ENCODE assay signal across 1 fruit fly cellular context in the genomic region with DNA sequence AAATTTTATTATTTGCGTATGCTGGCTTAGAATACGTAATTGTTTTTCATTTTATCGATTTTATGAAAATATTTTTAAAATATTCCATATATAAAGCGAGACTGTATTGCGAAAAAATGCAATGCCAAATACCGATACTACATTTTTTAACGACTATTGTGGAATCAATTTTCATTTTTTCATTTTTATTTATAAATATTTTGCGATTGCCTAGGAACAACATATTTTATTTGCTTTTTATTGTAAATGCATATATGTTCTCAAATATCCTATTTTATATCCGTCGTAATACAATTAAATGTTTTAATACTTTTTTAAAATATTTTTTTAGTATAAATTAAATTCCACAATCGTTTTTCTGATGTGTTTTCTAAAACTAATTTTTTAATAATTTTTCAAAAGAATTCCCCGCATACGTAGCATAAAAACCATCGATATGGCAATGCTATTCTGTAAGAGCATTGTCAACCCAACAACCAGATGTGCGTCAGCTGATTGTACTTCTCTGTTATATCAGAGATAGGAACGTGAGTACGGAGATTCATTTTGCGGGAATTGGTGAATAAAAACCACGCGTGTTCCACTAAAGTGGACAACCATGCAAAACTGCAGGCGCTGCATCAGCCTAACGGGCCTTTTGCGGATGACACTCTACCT.
A peak's percentile ranks its signal among the peaks of the same experiment; 100 is the strongest.
TF ChIP-seq lines count a peak whose summit lies in the region.

A gene (plus strand): TSS at position 489 of the 657 bp plus-strand sequence.

TF ChIP-seq in whole organism, embryonic, 481 proteins besides CTCF, POLR2A, EP300 and RAD21 (continued from another document and continues in another):
- no peak for TF ChIP-seq Eip74EF (GFP tag; optimal IDR thresholded peaks at IDR 0.05; lab: Kevin White, UChicago)
- no peak for TF ChIP-seq pnt (GFP tag; optimal IDR thresholded peaks at IDR 0.05; lab: Kevin White, UChicago)
- TF ChIP-seq Vsx1 (GFP tag; optimal IDR thresholded peaks at IDR 0.05; lab: Kevin White, UChicago) = no peak
- peak; percentile 8 for TF ChIP-seq ind (GFP tag; optimal IDR thresholded peaks at IDR 0.05; lab: Kevin White, UChicago)
- TF ChIP-seq CG2116 (GFP tag; optimal IDR thresholded peaks at IDR 0.05; lab: Kevin White, UChicago) = peak; percentile 15
- TF ChIP-seq zen2 (GFP tag; IDR thresholded peaks at IDR 0.05; lab: Robert Waterston, UW; ENCODE audit: partially characterized antibody) = no peak; the same call in 2 of the 3 replicates
- TF ChIP-seq CG31441 (GFP tag; IDR thresholded peaks at IDR 0.05; lab: Robert Waterston, UW) = peak; percentile 62; the same call in 1 of the 2 replicates
- TF ChIP-seq wek (GFP tag; optimal IDR thresholded peaks at IDR 0.05; lab: Kevin White, UChicago) = peak; percentile 93
- TF ChIP-seq CG34422 (GFP tag; IDR thresholded peaks at IDR 0.05; lab: Robert Waterston, UW) = peak; percentile 52; the same call in 1 of the 3 replicates
- TF ChIP-seq slbo (GFP tag; IDR thresholded peaks at IDR 0.05; lab: Robert Waterston, UW) = peak; percentile 62; the same call in 1 of the 2 replicates
- TF ChIP-seq zfh2 (GFP tag; optimal IDR thresholded peaks at IDR 0.05; lab: Kevin White, UChicago) = peak; percentile 10
- peak; percentile 26 for TF ChIP-seq CG12659 (GFP tag; optimal IDR thresholded peaks at IDR 0.05; lab: Kevin White, UChicago)
- TF ChIP-seq cg (GFP tag; optimal IDR thresholded peaks at IDR 0.05; lab: Kevin White, UChicago) = no peak
- no peak for TF ChIP-seq CG10147 (GFP tag; optimal IDR thresholded peaks at IDR 0.05; lab: Kevin White, UChicago)
- peak; percentile 64 for TF ChIP-seq twi (tag; optimal IDR thresholded peaks at IDR 0.05; lab: Kevin White, UChicago)
- peak; percentile 22 for TF ChIP-seq CG16815 (GFP tag; optimal IDR thresholded peaks at IDR 0.05; lab: Kevin White, UChicago)
- TF ChIP-seq Mrtf (GFP tag; IDR thresholded peaks at IDR 0.05; lab: Robert Waterston, UW) = no peak
- peak; percentile 33 for TF ChIP-seq Abd-B (GFP tag; optimal IDR thresholded peaks at IDR 0.05; lab: Kevin White, UChicago)
- TF ChIP-seq Ravus (GFP tag; IDR thresholded peaks at IDR 0.05; lab: Robert Waterston, UW) = no peak
- TF ChIP-seq jigr1 (GFP tag; IDR thresholded peaks at IDR 0.05; lab: Robert Waterston, UW) = no peak
- TF ChIP-seq CG12219 (GFP tag; optimal IDR thresholded peaks at IDR 0.05; lab: Kevin White, UChicago) = no peak
- 0 out of 2 replicates have a peak, but pooled peaks have one; percentile 28 for TF ChIP-seq CG6689 (GFP tag; IDR thresholded peaks at IDR 0.05; lab: Robert Waterston, UW)
- peak; percentile 5 for TF ChIP-seq CG4424 (GFP tag; optimal IDR thresholded peaks at IDR 0.05; lab: Kevin White, UChicago)
- no peak for TF ChIP-seq CG7372 (GFP tag; IDR thresholded peaks at IDR 0.05; lab: Robert Waterston, UW)
- TF ChIP-seq ttk (GFP tag; IDR thresholded peaks at IDR 0.05; lab: Robert Waterston, UW) = no peak
- TF ChIP-seq schlank (tag; optimal IDR thresholded peaks at IDR 0.05; lab: Kevin White, UChicago) = no peak
- TF ChIP-seq org-1 (GFP tag; optimal IDR thresholded peaks at IDR 0.05; lab: Kevin White, UChicago) = no peak
- no peak for TF ChIP-seq Hr39 (optimal IDR thresholded peaks at IDR 0.05; lab: Kevin White, UChicago)
- TF ChIP-seq CG1792 (GFP tag; optimal IDR thresholded peaks at IDR 0.05; lab: Kevin White, UChicago) = no peak
- TF ChIP-seq Adf1 (GFP tag; IDR thresholded peaks at IDR 0.05; lab: Robert Waterston, UW) = no peak
- TF ChIP-seq CG9817 (tag; optimal IDR thresholded peaks at IDR 0.05; lab: Kevin White, UChicago) = peak; percentile 36
- TF ChIP-seq CG13424 (tag; optimal IDR thresholded peaks at IDR 0.05; lab: Kevin White, UChicago) = peak; percentile 59
- no peak for TF ChIP-seq CG12071 (GFP tag; optimal IDR thresholded peaks at IDR 0.05; lab: Kevin White, UChicago)
- TF ChIP-seq YL-1 (GFP tag; optimal IDR thresholded peaks at IDR 0.05; lab: Kevin White, UChicago) = peak; percentile 47
- no peak for TF ChIP-seq TFAM (GFP tag; optimal IDR thresholded peaks at IDR 0.05; lab: Kevin White, UChicago)
- TF ChIP-seq Deaf1 (tag; optimal IDR thresholded peaks at IDR 0.05; lab: Kevin White, UChicago) = no peak
- TF ChIP-seq CG2889 (GFP tag; IDR thresholded peaks at IDR 0.05; lab: Robert Waterston, UW) = no peak
- peak; percentile 60 for TF ChIP-seq nmo (GFP tag; optimal IDR thresholded peaks at IDR 0.05; lab: Kevin White, UChicago)
- no peak for TF ChIP-seq dan (GFP tag; IDR thresholded peaks at IDR 0.05; lab: Robert Waterston, UW)
- peak; percentile 61 for TF ChIP-seq Fer3 (tag; optimal IDR thresholded peaks at IDR 0.05; lab: Kevin White, UChicago)
- TF ChIP-seq Dek (tag; optimal IDR thresholded peaks at IDR 0.05; lab: Kevin White, UChicago) = peak; percentile 2
- no peak for TF ChIP-seq MTF-1 (GFP tag; optimal IDR thresholded peaks at IDR 0.05; lab: Kevin White, UChicago; ENCODE audit: borderline replicate concordance)
- TF ChIP-seq B-H1 (GFP tag; IDR thresholded peaks at IDR 0.05; lab: Robert Waterston, UW) = 0 out of 3 replicates have a peak, but pooled peaks have one; percentile 19
- TF ChIP-seq CG33213 (GFP tag; optimal IDR thresholded peaks at IDR 0.05; lab: Kevin White, UChicago) = no peak
- no peak for TF ChIP-seq ems (GFP tag; optimal IDR thresholded peaks at IDR 0.05; lab: Kevin White, UChicago)
- no peak for TF ChIP-seq ase (GFP tag; IDR thresholded peaks at IDR 0.05; lab: Robert Waterston, UW)
- 0 out of 2 replicates have a peak, but pooled peaks have one; percentile 27 for TF ChIP-seq CG10366 (GFP tag; IDR thresholded peaks at IDR 0.05; lab: Robert Waterston, UW)
- no peak for TF ChIP-seq CG6791 (GFP tag; IDR thresholded peaks at IDR 0.05; lab: Robert Waterston, UW; ENCODE audit: partially characterized antibody)
- TF ChIP-seq so (GFP tag; IDR thresholded peaks at IDR 0.05; lab: Robert Waterston, UW) = no peak
- peak; percentile 48 for TF ChIP-seq CG10979 (tag; optimal IDR thresholded peaks at IDR 0.05; lab: Kevin White, UChicago)
- TF ChIP-seq B-H2 (GFP tag; optimal IDR thresholded peaks at IDR 0.05; lab: Kevin White, UChicago) = peak; percentile 43
- TF ChIP-seq CG3163 (GFP tag; optimal IDR thresholded peaks at IDR 0.05; lab: Kevin White, UChicago) = no peak
- TF ChIP-seq CG32532 (GFP tag; IDR thresholded peaks at IDR 0.05; lab: Robert Waterston, UW) = peak; percentile 28; the same call in 1 of the 2 replicates
- no peak for TF ChIP-seq pita (GFP tag; optimal IDR thresholded peaks at IDR 0.05; lab: Kevin White, UChicago)
- TF ChIP-seq CG13624 (GFP tag; optimal IDR thresholded peaks at IDR 0.05; lab: Kevin White, UChicago) = no peak
- peak; percentile 55 for TF ChIP-seq sug (tag; optimal IDR thresholded peaks at IDR 0.05; lab: Kevin White, UChicago)
- TF ChIP-seq CG11456 (GFP tag; IDR thresholded peaks at IDR 0.05; lab: Robert Waterston, UW) = no peak
- peak; percentile 61 for TF ChIP-seq MESR4 (GFP tag; optimal IDR thresholded peaks at IDR 0.05; lab: Kevin White, UChicago)
- peak; percentile 8 for TF ChIP-seq psq (GFP tag; optimal IDR thresholded peaks at IDR 0.05; lab: Kevin White, UChicago)
- peak; percentile 38; the same call in 2 of the 3 replicates for TF ChIP-seq CG34224 (GFP tag; IDR thresholded peaks at IDR 0.05; lab: Robert Waterston, UW; ENCODE audit: partially characterized antibody)
- no peak for TF ChIP-seq CG9876 (GFP tag; optimal IDR thresholded peaks at IDR 0.05; lab: Kevin White, UChicago)
- TF ChIP-seq Hsf (GFP tag; optimal IDR thresholded peaks at IDR 0.05; lab: Kevin White, UChicago) = no peak
- peak; percentile 71 for TF ChIP-seq CG15269 (tag; optimal IDR thresholded peaks at IDR 0.05; lab: Kevin White, UChicago)
- no peak for TF ChIP-seq CG12299 (tag; optimal IDR thresholded peaks at IDR 0.05; lab: Kevin White, UChicago)
- TF ChIP-seq Doc3 (GFP tag; IDR thresholded peaks at IDR 0.05; lab: Robert Waterston, UW; ENCODE audit: partially characterized antibody) = peak; percentile 25; the same call in 1 of the 3 replicates
- TF ChIP-seq Med (GFP tag; lab: Kevin White, UChicago) = peak; percentile 65
- TF ChIP-seq Dref (GFP tag; IDR thresholded peaks at IDR 0.05; lab: Robert Waterston, UW) = peak; percentile 42; the same call in 1 of the 2 replicates
- no peak for TF ChIP-seq Atf3 (GFP tag; optimal IDR thresholded peaks at IDR 0.05; lab: Kevin White, UChicago)
- TF ChIP-seq CG9215 (GFP tag; IDR thresholded peaks at IDR 0.05; lab: Robert Waterston, UW) = peak; percentile 83
- TF ChIP-seq z (GFP tag; IDR thresholded peaks at IDR 0.05; lab: Robert Waterston, UW) = no peak
- no peak for TF ChIP-seq CG1832 (GFP tag; optimal IDR thresholded peaks at IDR 0.05; lab: Kevin White, UChicago)
- TF ChIP-seq BtbVII (GFP tag; optimal IDR thresholded peaks at IDR 0.05; lab: Kevin White, UChicago) = no peak
- peak; percentile 41; the same call in 1 of the 3 replicates for TF ChIP-seq dysf (GFP tag; IDR thresholded peaks at IDR 0.05; lab: Robert Waterston, UW)
- TF ChIP-seq Drgx (GFP tag; IDR thresholded peaks at IDR 0.05; lab: Robert Waterston, UW) = no peak
- peak; percentile 58 for TF ChIP-seq CG9727 (GFP tag; optimal IDR thresholded peaks at IDR 0.05; lab: Kevin White, UChicago)
- peak; percentile 7 for TF ChIP-seq CG3281 (GFP tag; optimal IDR thresholded peaks at IDR 0.05; lab: Kevin White, UChicago)
- TF ChIP-seq fd102C (GFP tag; optimal IDR thresholded peaks at IDR 0.05; lab: Kevin White, UChicago) = no peak
- TF ChIP-seq dmrt11E (tag; optimal IDR thresholded peaks at IDR 0.05; lab: Kevin White, UChicago) = peak; percentile 45
- peak; percentile 59 for TF ChIP-seq Ssrp (tag; optimal IDR thresholded peaks at IDR 0.05; lab: Kevin White, UChicago)
- TF ChIP-seq Sox100B (GFP tag; optimal IDR thresholded peaks at IDR 0.05; lab: Kevin White, UChicago) = peak; percentile 52
- TF ChIP-seq aop (GFP tag; IDR thresholded peaks at IDR 0.05; lab: Robert Waterston, UW) = no peak
- peak; percentile 47 for TF ChIP-seq Meics (GFP tag; optimal IDR thresholded peaks at IDR 0.05; lab: Kevin White, UChicago)
- no peak for TF ChIP-seq CG1602 (GFP tag; optimal IDR thresholded peaks at IDR 0.05; lab: Kevin White, UChicago)
- TF ChIP-seq yki (optimal IDR thresholded peaks at IDR 0.05; lab: Kevin White, UChicago) = no peak
- peak; percentile 56 for TF ChIP-seq CG7839 (tag; optimal IDR thresholded peaks at IDR 0.05; lab: Kevin White, UChicago)
- TF ChIP-seq dpn (GFP tag; optimal IDR thresholded peaks at IDR 0.05; lab: Kevin White, UChicago) = peak in 1 of 2 experiments; percentile 13
- TF ChIP-seq CG10267 (tag; optimal IDR thresholded peaks at IDR 0.05; lab: Kevin White, UChicago) = peak; percentile 33
- peak; percentile 17 for TF ChIP-seq CG10209 (GFP tag; optimal IDR thresholded peaks at IDR 0.05; lab: Kevin White, UChicago)
- TF ChIP-seq bbx (GFP tag; IDR thresholded peaks at IDR 0.05; lab: Robert Waterston, UW; ENCODE audit: partially characterized antibody) = peak; percentile 63
- no peak for TF ChIP-seq peb (GFP tag; IDR thresholded peaks at IDR 0.05; lab: Robert Waterston, UW)
- peak; percentile 44 for TF ChIP-seq CG14710 (tag; optimal IDR thresholded peaks at IDR 0.05; lab: Kevin White, UChicago)
- TF ChIP-seq lola (GFP tag; optimal IDR thresholded peaks at IDR 0.05; lab: Kevin White, UChicago) = peak in 1 of 3 experiments; percentile 55
- no peak for TF ChIP-seq CG11398 (GFP tag; optimal IDR thresholded peaks at IDR 0.05; lab: Kevin White, UChicago)
- TF ChIP-seq CG15073 (GFP tag; optimal IDR thresholded peaks at IDR 0.05; lab: Kevin White, UChicago) = no peak
- peak in 1 of 2 experiments; percentile 98 for TF ChIP-seq Pdp1 (GFP tag; optimal IDR thresholded peaks at IDR 0.05; lab: Kevin White, UChicago)
- TF ChIP-seq sens (GFP tag; lab: Kevin White, UChicago) = peak; percentile 12
- TF ChIP-seq CG7357 (GFP tag; IDR thresholded peaks at IDR 0.05; lab: Robert Waterston, UW) = 0 out of 3 replicates have a peak, but pooled peaks have one; percentile 40
- no peak for TF ChIP-seq ATbp (GFP tag; optimal IDR thresholded peaks at IDR 0.05; lab: Kevin White, UChicago)
- no peak for TF ChIP-seq CG6254 (GFP tag; optimal IDR thresholded peaks at IDR 0.05; lab: Kevin White, UChicago)
- peak in 1 of 2 experiments; percentile 32 for TF ChIP-seq bsh (GFP tag; optimal IDR thresholded peaks at IDR 0.05; lab: Kevin White, UChicago)
- TF ChIP-seq HLH54F (GFP tag; optimal IDR thresholded peaks at IDR 0.05; lab: Kevin White, UChicago) = no peak
- TF ChIP-seq Antp (GFP tag; optimal IDR thresholded peaks at IDR 0.05; lab: Kevin White, UChicago) = no peak
- TF ChIP-seq CG18619 (GFP tag; optimal IDR thresholded peaks at IDR 0.05; lab: Kevin White, UChicago) = no peak
- peak; percentile 8 for TF ChIP-seq Nf-YB (GFP tag; optimal IDR thresholded peaks at IDR 0.05; lab: Kevin White, UChicago)
- peak; percentile 60 for TF ChIP-seq CG2712 (tag; optimal IDR thresholded peaks at IDR 0.05; lab: Kevin White, UChicago)
- TF ChIP-seq seq (GFP tag; IDR thresholded peaks at IDR 0.05; lab: Robert Waterston, UW) = no peak
- TF ChIP-seq CG12391 (tag; optimal IDR thresholded peaks at IDR 0.05; lab: Kevin White, UChicago) = peak; percentile 58
- TF ChIP-seq CG9932 (GFP tag; IDR thresholded peaks at IDR 0.05; lab: Robert Waterston, UW) = peak; percentile 64
- no peak for TF ChIP-seq Neu2 (GFP tag; optimal IDR thresholded peaks at IDR 0.05; lab: Kevin White, UChicago; ENCODE audit: borderline replicate concordance)
- no peak for TF ChIP-seq Sox102F (GFP tag; optimal IDR thresholded peaks at IDR 0.05; lab: Kevin White, UChicago)
- no peak for TF ChIP-seq Sry-β (GFP tag; optimal IDR thresholded peaks at IDR 0.05; lab: Kevin White, UChicago)
- no peak for TF ChIP-seq CG8478 (optimal IDR thresholded peaks at IDR 0.05; lab: Kevin White, UChicago)
- peak; percentile 58 for TF ChIP-seq grau (tag; optimal IDR thresholded peaks at IDR 0.05; lab: Kevin White, UChicago)
- peak; percentile 48 for TF ChIP-seq D19A (tag; optimal IDR thresholded peaks at IDR 0.05; lab: Kevin White, UChicago)
- TF ChIP-seq CG15696 (tag; optimal IDR thresholded peaks at IDR 0.05; lab: Kevin White, UChicago) = peak; percentile 37
- peak in 1 of 2 experiments; percentile 58 for TF ChIP-seq Hr51 (GFP tag; optimal IDR thresholded peaks at IDR 0.05; lab: Kevin White, UChicago)
- TF ChIP-seq CG14667 (GFP tag; IDR thresholded peaks at IDR 0.05; lab: Robert Waterston, UW) = no peak
- peak; percentile 15 for TF ChIP-seq CG9437 (GFP tag; optimal IDR thresholded peaks at IDR 0.05; lab: Kevin White, UChicago)
- peak; percentile 26 for TF ChIP-seq CG7556 (GFP tag; optimal IDR thresholded peaks at IDR 0.05; lab: Kevin White, UChicago)
- no peak for TF ChIP-seq hkb (optimal IDR thresholded peaks at IDR 0.05; lab: Kevin White, UChicago)
- peak; percentile 38; the same call in 1 of the 2 replicates for TF ChIP-seq hkb (GFP tag; IDR thresholded peaks at IDR 0.05; lab: Robert Waterston, UW)
- no peak for TF ChIP-seq CG2202 (tag; optimal IDR thresholded peaks at IDR 0.05; lab: Kevin White, UChicago)
- TF ChIP-seq Hr3 (GFP tag; optimal IDR thresholded peaks at IDR 0.05; lab: Kevin White, UChicago) = peak; percentile 52
